Worm (Caenorhabditis elegans) whole organism, L4 larva: ENCODE data around the gene idpp-7.

Experiments
- F10B5.3 ChIP-seq: sonication (generic microtip); optimal IDR thresholded peaks from 2 replicates; lab custom pipeline; 2016; ENCODE audit warnings: mild to moderate bottlenecking, missing genetic modification characterization, missing compliant biosample characterization
- F44E2.7 ChIP-seq: fragments of 200-800 bp; sonication (Bioruptor generic); IDR thresholded peaks from 2 replicates; pipeline ENCODE4 v2.1.2; 2022; ENCODE audit warnings: missing genetic modification characterization, missing compliant biosample characterization
- F49E8.2 ChIP-seq: sonication (generic microtip); optimal IDR thresholded peaks from 2 replicates; lab custom pipeline; 2016; ENCODE audit warnings: missing compliant biosample characterization, mild to moderate bottlenecking, missing genetic modification characterization, borderline replicate concordance
- T26A8.4 ChIP-seq: fragments of 200-800 bp; sonication (Bioruptor generic); IDR thresholded peaks from 2 replicates; pipeline ENCODE4 v1.3.6; 2022; ENCODE audit warnings: missing genetic modification characterization, missing compliant biosample characterization
- ZK337.2 ChIP-seq: fragments of 200-800 bp; sonication (Bioruptor generic); IDR thresholded peaks from 2 replicates; pipeline ENCODE4 v1.3.6; 2022; ENCODE audit warnings: missing genetic modification reagents, missing genetic modification characterization, missing compliant biosample characterization
- aha-1 ChIP-seq: fragments of 150-350 bp; peaks from one replicate; lab custom pipeline; 2014; ENCODE audit warnings: missing biosample characterization, missing genetic modification characterization
- attf-4 ChIP-seq: sonication (generic microtip); optimal IDR thresholded peaks from 3 replicates; lab custom pipeline; 2017; ENCODE audit warnings: missing biosample characterization, missing genetic modification characterization
- ceh-20 ChIP-seq: fragments of 200-800 bp; sonication (Bioruptor generic); IDR thresholded peaks from 2 replicates; pipeline ENCODE4 v1.3.6; 2022; ENCODE audit warnings: missing genetic modification reagents, missing genetic modification characterization, missing compliant biosample characterization
- ceh-28 ChIP-seq: fragments of 150-350 bp; optimal IDR thresholded peaks from 2 replicates; lab custom pipeline; 2014; ENCODE audit warnings: missing biosample characterization, missing genetic modification reagents, missing genetic modification characterization
- ceh-44 ChIP-seq: fragments of 200-800 bp; sonication (Bioruptor generic); IDR thresholded peaks from 2 replicates; pipeline ENCODE4 v1.3.6; 2022; ENCODE audit warnings: missing genetic modification reagents, missing genetic modification characterization, missing compliant biosample characterization
- ceh-62 ChIP-seq: sonication (generic microtip); optimal IDR thresholded peaks from 2 replicates; lab custom pipeline; 2017; ENCODE audit warnings: missing biosample characterization, missing genetic modification characterization
- daf-16 ChIP-seq, 3 experiments: sonication (generic microtip); optimal IDR thresholded peaks; 2 replicates each; lab custom pipeline; 2016 to 2017; ENCODE audit warnings: missing genetic modification characterization in 3 of 3, missing genetic modification reagents in 3 of 3, mild to moderate bottlenecking in 2 of 3, missing compliant biosample characterization in 2 of 3, missing biosample characterization in 1 of 3, moderate library complexity in 1 of 3
- dmd-6 ChIP-seq: fragments of 200-800 bp; sonication (Bioruptor generic); IDR thresholded peaks from 2 replicates; pipeline ENCODE4 v1.3.6; 2022; ENCODE audit warnings: missing genetic modification reagents, missing genetic modification characterization, missing compliant biosample characterization
- dmd-9 ChIP-seq: fragments of 200-800 bp; sonication (Bioruptor generic); IDR thresholded peaks from 2 replicates; pipeline ENCODE4 v1.3.6; 2022; ENCODE audit warnings: missing genetic modification reagents, missing genetic modification characterization, missing compliant biosample characterization
- fkh-10 ChIP-seq: fragments of 150-350 bp; optimal IDR thresholded peaks from 2 replicates; lab custom pipeline; 2014; ENCODE audit warnings: missing biosample characterization, missing genetic modification reagents, missing genetic modification characterization
- gei-8 ChIP-seq: fragments of 200-800 bp; sonication (Bioruptor generic); optimal IDR thresholded peaks from 2 replicates; lab custom pipeline; 2018; ENCODE audit warnings: mild to moderate bottlenecking, missing genetic modification characterization, missing compliant biosample characterization
- hlh-11 ChIP-seq: fragments of 200-800 bp; sonication (Bioruptor generic); optimal IDR thresholded peaks from 2 replicates; lab custom pipeline; 2018; ENCODE audit warnings: mild to moderate bottlenecking, missing genetic modification characterization, missing compliant biosample characterization
- jun-1 ChIP-seq: fragments of 150-350 bp; optimal IDR thresholded peaks from 2 replicates; lab custom pipeline; 2014; ENCODE audit warnings: missing biosample characterization, missing genetic modification reagents, missing genetic modification characterization
- lin-1 ChIP-seq: fragments of 200-800 bp; sonication (Bioruptor generic); IDR thresholded peaks from 2 replicates; pipeline ENCODE4 v1.3.6; 2022; ENCODE audit warnings: missing genetic modification reagents, missing genetic modification characterization, missing compliant biosample characterization
- lin-15B ChIP-seq: fragments of 150-350 bp; sonication (generic microtip); optimal IDR thresholded peaks from 3 replicates; lab custom pipeline; 2014; ENCODE audit warnings: missing biosample characterization, missing genetic modification characterization
- lin-38 ChIP-seq: fragments of 200-800 bp; sonication (Bioruptor generic); IDR thresholded peaks from 2 replicates; pipeline ENCODE4 v1.3.6; 2022; ENCODE audit warnings: missing genetic modification reagents, missing genetic modification characterization, missing compliant biosample characterization
- lsy-2 ChIP-seq, 2 experiments: fragments of 150-350 bp in 1 of 2; sonication (generic microtip) in 1 of 2; optimal IDR thresholded peaks; 2 replicates each; lab custom pipeline; 2014 to 2017; ENCODE audit warnings: missing biosample characterization in 2 of 2, missing genetic modification characterization in 2 of 2
- mdl-1 ChIP-seq, 2 experiments: fragments of 150-350 bp in 1 of 2; sonication (generic microtip) in 1 of 2; optimal IDR thresholded peaks; 2 replicates each; lab custom pipeline; 2014 to 2017; ENCODE audit warnings: missing biosample characterization in 2 of 2, missing genetic modification characterization in 2 of 2
- mep-1 ChIP-seq: fragments of 150-350 bp; sonication (generic microtip); optimal IDR thresholded peaks from 3 replicates; lab custom pipeline; 2014; ENCODE audit warnings: missing biosample characterization, missing genetic modification characterization
- nhr-237 ChIP-seq: sonication (generic microtip); optimal IDR thresholded peaks from 2 replicates; lab custom pipeline; 2017; ENCODE audit warnings: missing biosample characterization, missing genetic modification characterization
- nhr-28 ChIP-seq: fragments of 150-350 bp; optimal IDR thresholded peaks from 2 replicates; lab custom pipeline; 2014; ENCODE audit warnings: missing biosample characterization, missing genetic modification characterization
- nhr-76 ChIP-seq: fragments of 150-350 bp; optimal IDR thresholded peaks from 2 replicates; lab custom pipeline; 2014; ENCODE audit warnings: missing biosample characterization, missing genetic modification characterization
- pha-4 ChIP-seq, 2 experiments: fragments of 150-350 bp in 1 of 2; fragments of 200-800 bp in 1 of 2; sonication (Bioruptor generic) in 1 of 2; IDR thresholded peaks in 1 of 2; optimal IDR thresholded peaks in 1 of 2; 2 replicates each; pipeline versions ENCODE4 v1.3.6 to Lab custom; 2014 to 2022; ENCODE audit warnings: missing genetic modification characterization in 2 of 2, missing genetic modification reagents in 2 of 2, missing biosample characterization in 1 of 2, missing compliant biosample characterization in 1 of 2
- pqm-1 ChIP-seq: sonication (generic microtip); optimal IDR thresholded peaks from 2 replicates; lab custom pipeline; 2017; ENCODE audit warnings: missing biosample characterization, missing genetic modification characterization
- saeg-2 ChIP-seq: fragments of 200-800 bp; sonication (Bioruptor generic); IDR thresholded peaks from 2 replicates; pipeline ENCODE4 v1.3.6; 2022; ENCODE audit warnings: missing genetic modification reagents, missing genetic modification characterization, missing compliant biosample characterization
- snpc-1.2 ChIP-seq: fragments of 200-800 bp; sonication (Bioruptor generic); IDR thresholded peaks from 2 replicates; pipeline ENCODE4 v1.3.6; 2022; ENCODE audit warnings: missing genetic modification reagents, missing genetic modification characterization, missing compliant biosample characterization
- tra-1 ChIP-seq: fragments of 200-800 bp; sonication (Bioruptor generic); IDR thresholded peaks from 2 replicates; pipeline ENCODE4 v1.3.6; 2022; ENCODE audit warnings: missing genetic modification reagents, missing genetic modification characterization, missing compliant biosample characterization
- unc-130 ChIP-seq: sonication (generic microtip); optimal IDR thresholded peaks from 2 replicates; lab custom pipeline; 2016; ENCODE audit warnings: missing genetic modification reagents, missing genetic modification characterization, missing compliant biosample characterization
- vab-7 ChIP-seq: fragments of 200-800 bp; sonication (Bioruptor generic); IDR thresholded peaks from 2 replicates; pipeline ENCODE4 v1.3.6; 2022; ENCODE audit warnings: missing genetic modification reagents, missing genetic modification characterization, missing compliant biosample characterization
- zag-1 ChIP-seq: fragments of 150-350 bp; optimal IDR thresholded peaks from 2 replicates; lab custom pipeline; 2014; ENCODE audit warnings: missing biosample characterization, missing genetic modification characterization
- zfp-3 ChIP-seq: fragments of 200-800 bp; sonication (Bioruptor generic); conservative IDR thresholded peaks from 2 replicates; pipeline ENCODE4 v1.3.6; 2022; ENCODE audit warnings: missing genetic modification reagents, missing genetic modification characterization, missing compliant biosample characterization
- zip-2 ChIP-seq: fragments of 150-350 bp; optimal IDR thresholded peaks from 2 replicates; lab custom pipeline; 2014; ENCODE audit warnings: missing biosample characterization, missing genetic modification characterization

The idpp-7 gene

DNA sequence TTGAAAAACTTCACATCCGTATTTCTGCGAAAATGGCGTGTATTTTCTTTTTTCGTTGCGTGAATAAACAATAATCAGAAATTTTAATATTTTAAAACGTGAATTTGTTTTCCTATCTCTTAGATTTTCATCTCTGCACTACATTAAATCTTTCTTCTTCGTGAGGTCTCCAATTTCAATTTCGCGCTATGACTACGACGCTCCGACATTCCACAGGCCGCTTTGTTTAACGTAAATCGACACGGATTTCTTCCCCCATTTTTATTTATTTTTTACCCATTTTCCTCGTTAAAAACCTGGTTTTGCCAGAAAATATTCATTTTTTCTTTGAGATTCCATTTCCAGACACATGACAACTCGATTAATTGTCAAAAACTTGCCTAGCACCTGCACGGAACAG is 4.9 kb downstream of the idpp-7 start, which contains the start of the genes T23F6.3 and rbd-1 (continued):
- TF ChIP-seq dmd-6 (GFP tag; lab: Robert Waterston, UW): peak; percentile 52; the same call in 1 of the 2 replicates
- peak; percentile 40; the same call in 1 of the 2 replicates for TF ChIP-seq tra-1 (GFP tag; lab: Robert Waterston, UW)
- TF ChIP-seq ZK337.2 (GFP tag; lab: Robert Waterston, UW): peak; percentile 55; the same call in 1 of the 2 replicates
- TF ChIP-seq ceh-28 (tag; lab: Kevin White, UChicago): no peak
- peak; percentile 49; the same call in 1 of the 2 replicates for TF ChIP-seq ceh-20
- peak; percentile 6 for TF ChIP-seq pqm-1 (tag; lab: Kevin White, UChicago)
- TF ChIP-seq saeg-2: no peak
- TF ChIP-seq snpc-1.2 (GFP tag; lab: Robert Waterston, UW): peak; percentile 55; the same call in 1 of the 2 replicates
- peak; percentile 75 for TF ChIP-seq T26A8.4 (GFP tag; lab: Robert Waterston, UW)
- no peak for TF ChIP-seq lin-15B (tag; lab: Kevin White, UChicago)
- peak; percentile 36 for TF ChIP-seq jun-1 (tag; lab: Kevin White, UChicago)
- peak; percentile 66 for TF ChIP-seq hlh-11 (tag; lab: Kevin White, UChicago)
- TF ChIP-seq nhr-28: peak; percentile 77
- TF ChIP-seq daf-16 (GFP tag; optimal IDR thresholded peaks at IDR 0.05; lab: Kevin White, UChicago): peak in 1 of 2 experiments; percentile 4
- TF ChIP-seq daf-16 (tag; optimal IDR thresholded peaks at IDR 0.05; lab: Kevin White, UChicago): peak; percentile 35
- peak; percentile 66 for TF ChIP-seq vab-7 (GFP tag; lab: Robert Waterston, UW)
- TF ChIP-seq unc-130 (GFP tag; lab: Kevin White, UChicago): peak; percentile 53

DNA sequence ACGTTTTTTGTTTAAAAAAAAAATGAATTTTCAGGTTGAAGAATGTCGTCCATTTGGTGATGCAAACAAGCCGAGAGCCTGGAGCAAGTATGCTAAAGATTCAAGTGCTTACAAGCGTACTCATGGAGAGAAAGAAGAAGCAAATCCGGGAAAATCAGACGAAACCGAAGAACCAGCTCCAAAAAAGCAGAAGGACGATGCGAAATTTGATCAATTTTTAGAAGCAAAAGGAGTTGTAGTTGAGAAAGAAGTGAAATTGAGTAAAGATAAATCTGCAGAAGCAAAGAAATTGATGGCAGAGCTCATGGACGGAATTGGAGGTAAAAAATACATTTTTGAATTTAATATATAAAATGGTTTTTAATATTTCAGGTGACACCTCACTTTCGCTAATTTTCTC is 5.5 kb downstream of the idpp-7 start:
- TF ChIP-seq dmd-9: no peak
- TF ChIP-seq nhr-76: no peak
- no peak for TF ChIP-seq nhr-237
- no peak for TF ChIP-seq ceh-44 (GFP tag; lab: Robert Waterston, UW)
- no peak for TF ChIP-seq fkh-10 (GFP tag; lab: Kevin White, UChicago)
- no peak for TF ChIP-seq ceh-62 (tag; lab: Kevin White, UChicago)
- TF ChIP-seq lin-1 (GFP tag; lab: Robert Waterston, UW): no peak
- TF ChIP-seq zfp-3: no peak
- no peak for TF ChIP-seq F44E2.7 (GFP tag; lab: Robert Waterston, UW)
- no peak for TF ChIP-seq lin-15B (tag; lab: Kevin White, UChicago)
- no peak for TF ChIP-seq dmd-6 (GFP tag; lab: Robert Waterston, UW)
- no peak for TF ChIP-seq zip-2 (tag; lab: Kevin White, UChicago)
- TF ChIP-seq gei-8 (GFP tag; lab: Kevin White, UChicago): no peak
- TF ChIP-seq pha-4 (GFP tag; IDR thresholded peaks at IDR 0.05; lab: Robert Waterston, UW): no peak
- no peak for TF ChIP-seq pha-4 (tag; optimal IDR thresholded peaks at IDR 0.05; lab: Kevin White, UChicago)
- no peak for TF ChIP-seq aha-1 (tag; lab: Kevin White, UChicago)
- TF ChIP-seq zag-1: no peak
- TF ChIP-seq mdl-1 (tag; optimal IDR thresholded peaks at IDR 0.05; lab: Kevin White, UChicago): no peak
- TF ChIP-seq lsy-2 (tag; optimal IDR thresholded peaks at IDR 0.05; lab: Kevin White, UChicago): no peak
- TF ChIP-seq F10B5.3 (tag; lab: Kevin White, UChicago): no peak

- TF ChIP-seq F49E8.2 (tag; lab: Kevin White, UChicago) (no peak), mep-1 (tag; lab: Kevin White, UChicago) (no peak), attf-4 (tag; lab: Kevin White, UChicago) (no peak)
Measured at ce11 chrIV:12725925-12726324, 6.2 kb downstream of the idpp-7 start.

- TF ChIP-seq lin-38 (GFP tag; lab: Robert Waterston, UW) (no peak), aha-1 (tag; lab: Kevin White, UChicago) (peak; percentile 37), nhr-76 (no peak), dmd-6 (GFP tag; lab: Robert Waterston, UW) (peak; percentile 39; the same call in 1 of the 2 replicates), pqm-1 (tag; lab: Kevin White, UChicago) (peak; percentile 52), hlh-11 (tag; lab: Kevin White, UChicago) (peak; percentile 16)
Measured at ce11 chrIV:12728162-12728561, 8.4 kb downstream of the idpp-7 start.
